Fruit fly (Drosophila melanogaster): ENCODE results near the gene Fbxl4.

DNA sequence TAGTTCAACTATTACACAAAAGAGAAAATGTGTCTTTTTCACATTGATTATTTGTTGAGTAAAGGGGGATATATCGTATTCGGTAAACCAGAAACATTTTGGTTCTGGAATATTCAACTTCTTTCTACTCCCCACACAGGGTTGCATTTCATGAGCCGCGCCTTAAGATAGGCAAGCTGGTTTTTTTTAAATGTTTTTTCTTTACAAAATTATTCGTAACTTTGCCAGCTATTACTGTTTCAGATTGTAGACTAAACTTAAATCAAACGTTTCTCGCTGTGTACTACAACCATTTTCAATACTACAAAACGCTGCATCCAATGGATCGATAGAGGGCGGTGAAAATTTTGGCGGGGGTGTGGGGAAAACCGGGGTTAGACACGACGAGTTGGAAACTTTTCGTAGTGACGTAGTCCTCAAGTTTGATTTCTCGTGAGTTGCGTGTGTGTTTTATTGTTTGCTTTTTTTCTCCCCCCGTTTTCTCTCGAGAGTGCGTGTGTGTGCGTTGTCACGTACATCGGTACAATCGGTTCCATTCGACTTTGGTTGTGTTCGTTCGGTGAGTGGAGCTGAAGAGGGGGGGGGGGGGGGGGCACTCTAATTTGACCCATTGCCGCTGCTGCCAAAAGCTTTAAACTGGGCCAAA, 24.1 kb downstream of the Fbxl4 start:
- TF ChIP-seq gl (tag; optimal IDR thresholded peaks at IDR 0.05) (no peak), CG34367 (tag; optimal IDR thresholded peaks at IDR 0.05) (no peak), CG12605 (GFP tag; IDR thresholded peaks at IDR 0.05) (0 out of 2 replicates have a peak, but pooled peaks have one; percentile 30), Pif1A (GFP tag; optimal IDR thresholded peaks at IDR 0.05) (peak; percentile 41), D1 (tag; optimal IDR thresholded peaks at IDR 0.05) (no peak), EcR (GFP tag; optimal IDR thresholded peaks at IDR 0.05) (no peak), CG8301 (tag; optimal IDR thresholded peaks at IDR 0.05) (peak; percentile 44), CG10348 (GFP tag; IDR thresholded peaks at IDR 0.05) (no peak), CG32121 (GFP tag; IDR thresholded peaks at IDR 0.05) (no peak), CG8159 (tag; optimal IDR thresholded peaks at IDR 0.05) (no peak), CG14655 (GFP tag; optimal IDR thresholded peaks at IDR 0.05) (peak; percentile 60), Snoo (tag; optimal IDR thresholded peaks at IDR 0.05) (no peak)

Data from whole organism, pupa.